Worm (Caenorhabditis elegans): ENCODE measurements around the gene T11G6.4.

Gene T11G6.4

DNA sequence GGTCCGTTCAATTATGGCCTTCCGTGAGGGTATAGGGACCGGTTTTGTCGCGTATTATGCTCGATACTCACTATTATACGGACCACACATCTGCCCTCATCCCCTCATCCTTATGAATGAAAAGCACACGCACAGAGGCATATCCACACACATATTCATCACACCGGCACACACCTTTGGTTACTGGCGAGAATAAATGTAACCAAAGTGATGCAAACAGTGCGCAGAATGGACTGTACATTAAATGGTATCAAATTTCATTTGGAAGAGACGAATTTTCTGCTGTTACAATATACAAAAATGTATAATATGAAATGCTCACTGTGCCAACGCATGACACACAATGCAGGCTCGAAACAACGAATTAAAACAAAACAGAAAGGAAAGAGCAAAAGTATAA is 17.9 kb upstream of the T11G6.4 start:
- TF ChIP-seq unc-62 (GFP tag; optimal IDR thresholded peaks at IDR 0.05): no peak

DNA sequence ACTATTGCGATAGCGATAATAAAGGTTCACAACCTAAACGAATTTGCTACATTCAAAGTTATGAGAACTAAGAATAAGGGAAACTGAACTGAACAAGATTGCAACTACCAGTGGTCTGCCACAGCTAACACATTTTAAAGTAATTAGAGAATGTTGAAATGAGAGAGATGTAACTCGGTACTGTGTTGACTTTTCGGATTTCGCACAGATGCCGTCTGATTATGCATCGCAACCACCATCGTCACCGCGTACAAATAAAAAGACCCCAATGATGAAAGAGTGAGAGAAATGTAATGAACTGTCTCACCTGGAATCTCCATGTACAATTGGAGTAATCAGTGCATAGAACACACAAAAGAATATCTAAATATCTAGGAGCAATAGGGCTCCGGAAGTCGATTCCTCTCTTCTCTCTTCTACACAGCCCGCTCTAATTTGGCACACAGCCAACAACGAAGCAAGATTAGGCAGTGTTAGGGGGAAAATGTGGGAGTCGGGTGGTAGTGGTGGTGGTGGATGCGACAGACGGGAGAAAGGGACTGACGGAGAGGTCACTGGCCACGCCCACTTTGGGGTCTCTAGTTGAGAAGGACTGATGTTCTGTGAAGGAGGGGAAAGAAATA is 17.0 kb upstream of the T11G6.4 start, which contains the start of gene F13E9.11:
F13E9.11 (minus strand) TSS at position 507 of the 623 bp plus-strand sequence.
- TF ChIP-seq unc-62 (GFP tag; optimal IDR thresholded peaks at IDR 0.05): no peak

DNA sequence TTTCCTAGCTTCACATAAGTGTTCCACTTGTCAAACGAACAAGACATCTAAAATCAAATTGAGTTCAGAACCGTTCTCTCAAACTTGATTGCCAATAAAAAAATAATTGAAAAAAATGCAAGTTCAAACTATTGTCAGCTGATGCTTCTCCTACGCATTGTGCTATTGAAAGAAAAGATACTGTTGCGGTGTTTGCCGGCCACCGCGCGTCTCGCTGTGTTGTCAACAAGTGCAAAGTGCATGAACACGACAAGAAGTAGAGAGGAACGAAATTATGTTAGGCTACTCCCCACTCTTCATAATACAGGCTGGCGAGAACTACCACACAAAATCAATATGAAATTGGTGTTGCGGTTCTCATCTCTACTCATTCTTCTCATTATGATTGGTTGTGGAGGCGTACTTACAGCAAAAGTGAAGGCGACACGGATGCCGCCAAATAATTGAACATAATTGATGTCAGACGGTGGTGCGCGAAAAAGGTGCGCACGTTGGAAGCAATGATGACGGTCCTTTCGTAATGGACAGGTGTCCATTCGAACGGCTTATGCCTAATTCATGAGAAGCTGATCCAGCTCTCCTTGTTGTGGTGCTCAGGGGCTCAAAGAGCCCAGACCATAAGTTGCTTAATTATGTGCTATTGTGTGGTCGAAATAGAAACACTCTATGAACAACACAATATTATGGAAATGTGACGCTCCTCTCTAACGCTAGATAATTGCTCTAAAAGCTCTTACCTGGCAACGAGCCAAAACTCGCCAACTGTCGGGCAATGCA is 15.8 kb upstream of the T11G6.4 start:
- TF ChIP-seq unc-62 (GFP tag; optimal IDR thresholded peaks at IDR 0.05): no peak

DNA sequence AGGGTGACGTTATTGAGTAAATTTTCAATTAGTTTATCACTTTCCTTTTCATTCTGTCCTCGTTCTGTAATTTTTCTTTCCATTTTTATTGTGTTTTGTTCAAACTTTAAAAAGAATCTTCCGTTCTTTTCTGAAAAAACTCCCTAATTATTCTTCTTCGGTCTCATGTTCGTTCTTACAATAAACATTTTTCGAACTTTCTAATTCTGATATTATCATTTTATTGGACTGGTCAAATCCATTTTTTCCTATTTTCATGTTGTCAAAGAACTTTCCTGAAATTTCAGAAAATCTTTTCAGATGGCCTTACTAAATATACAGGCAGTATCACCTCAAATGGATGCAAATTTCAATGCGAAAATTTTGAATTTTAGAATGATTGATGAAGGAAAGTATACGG is 12.3 kb upstream of the T11G6.4 start, which contains the start of gene nish-1:
nish-1 (plus strand) TSS at position 301 of the 400 bp plus-strand sequence.
- TF ChIP-seq unc-62 (GFP tag; optimal IDR thresholded peaks at IDR 0.05): no peak

DNA sequence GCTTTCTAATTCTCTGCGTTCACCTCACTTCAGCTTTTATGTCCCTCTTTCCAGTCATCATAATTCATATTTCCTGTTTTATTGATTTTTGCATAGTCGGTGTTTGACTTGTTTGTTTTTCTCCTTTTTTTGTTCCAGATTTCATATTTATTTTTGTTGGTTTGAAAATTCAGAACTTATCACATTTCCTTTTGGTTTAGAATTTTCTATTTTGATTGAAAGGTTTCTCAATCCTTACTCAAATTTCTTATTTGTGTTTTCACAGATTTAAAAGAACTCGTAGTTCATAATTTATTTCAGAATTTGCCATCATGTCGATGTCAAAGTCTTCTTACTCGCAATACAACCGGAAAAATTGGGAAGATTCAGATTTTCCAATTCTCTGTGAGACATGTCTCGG is 9.4 kb upstream of the T11G6.4 start, which contains the start of gene rbm-22:
rbm-22 (plus strand) TSS at position 301 of the 400 bp plus-strand sequence.
- no peak for TF ChIP-seq unc-62 (GFP tag; optimal IDR thresholded peaks at IDR 0.05)

DNA sequence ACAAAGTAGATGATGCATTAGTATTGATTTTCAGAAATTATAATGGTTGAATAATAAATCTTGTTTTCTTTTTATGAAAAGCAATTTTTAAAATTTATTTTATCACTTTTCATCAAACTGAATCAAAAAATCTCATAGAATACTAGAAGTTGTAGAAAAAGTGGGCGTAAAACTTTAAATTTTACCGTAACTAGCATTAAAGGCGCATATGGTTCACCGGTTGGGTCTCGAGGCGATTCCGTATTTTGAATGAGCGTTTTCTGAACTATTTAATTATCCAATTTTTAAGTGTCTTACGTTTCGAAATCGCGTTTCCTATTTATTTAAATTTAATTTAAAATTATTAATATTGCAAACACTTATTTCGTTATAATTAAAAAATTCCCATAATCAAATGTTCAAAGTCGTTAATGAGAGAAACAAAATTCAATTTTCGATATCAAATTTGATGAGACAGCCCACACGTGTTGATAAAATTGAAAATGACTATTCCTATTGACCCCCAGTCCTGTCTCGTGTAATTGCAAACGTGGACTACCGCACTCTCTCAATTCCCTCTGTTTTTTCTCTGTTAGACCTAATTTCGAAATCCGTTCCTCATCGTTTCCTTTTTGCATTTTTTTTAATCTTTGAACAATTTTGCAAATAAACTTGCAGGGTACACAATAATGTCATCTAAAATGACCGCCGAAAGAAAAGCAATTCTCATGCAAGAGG is 6.7 kb upstream of the T11G6.4 start, which contains the start of the genes T11G6.2 and hars-1:
T11G6.2 (minus strand) TSS at position 197 of the 717 bp plus-strand sequence.
hars-1 (plus strand) TSS at position 658 of the 717 bp plus-strand sequence.
- no peak for TF ChIP-seq unc-62 (GFP tag; optimal IDR thresholded peaks at IDR 0.05)

DNA sequence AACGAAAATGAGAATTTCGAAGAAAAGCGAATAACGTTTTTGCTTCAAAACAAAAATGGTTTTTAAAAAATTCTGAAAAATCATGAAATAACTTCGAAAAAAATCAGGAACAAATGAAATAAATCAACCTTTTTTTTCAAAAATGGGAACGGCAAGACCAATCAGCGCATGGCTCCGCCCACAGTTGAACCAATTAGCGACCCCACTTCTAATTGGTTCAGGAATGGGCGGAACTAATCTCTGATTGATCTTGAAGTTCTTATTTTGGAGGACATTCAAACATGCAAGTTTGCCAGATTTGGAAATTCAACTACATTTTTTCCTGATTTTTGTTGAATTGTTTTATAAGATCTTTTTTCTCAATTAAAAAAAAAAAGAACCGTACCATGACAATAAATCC is 4.2 kb upstream of the T11G6.4 start:
- TF ChIP-seq unc-62 (GFP tag; optimal IDR thresholded peaks at IDR 0.05): no peak

DNA sequence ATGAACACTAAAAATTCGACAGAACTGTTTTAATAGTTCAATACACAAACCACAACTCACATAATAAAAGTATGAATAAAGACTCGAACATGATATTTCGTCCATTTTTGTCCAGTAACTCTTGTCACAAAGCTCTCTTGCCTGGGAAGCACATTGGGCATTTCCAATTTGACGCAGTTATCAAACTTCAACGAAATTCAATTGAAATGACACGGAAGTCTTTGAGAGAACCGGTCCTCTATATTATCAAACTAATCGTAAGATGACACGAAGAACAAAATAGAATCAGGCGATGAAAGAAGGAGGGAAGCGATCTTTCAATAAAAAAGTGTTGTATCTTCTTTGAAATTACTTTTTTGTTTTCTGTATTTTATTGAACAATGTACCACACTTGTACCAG is 3.3 kb upstream of the T11G6.4 start, which contains the start of gene T11G6.3:
T11G6.3 (minus strand) TSS at position 189 of the 400 bp plus-strand sequence.
- no peak for TF ChIP-seq unc-62 (GFP tag; optimal IDR thresholded peaks at IDR 0.05)

DNA sequence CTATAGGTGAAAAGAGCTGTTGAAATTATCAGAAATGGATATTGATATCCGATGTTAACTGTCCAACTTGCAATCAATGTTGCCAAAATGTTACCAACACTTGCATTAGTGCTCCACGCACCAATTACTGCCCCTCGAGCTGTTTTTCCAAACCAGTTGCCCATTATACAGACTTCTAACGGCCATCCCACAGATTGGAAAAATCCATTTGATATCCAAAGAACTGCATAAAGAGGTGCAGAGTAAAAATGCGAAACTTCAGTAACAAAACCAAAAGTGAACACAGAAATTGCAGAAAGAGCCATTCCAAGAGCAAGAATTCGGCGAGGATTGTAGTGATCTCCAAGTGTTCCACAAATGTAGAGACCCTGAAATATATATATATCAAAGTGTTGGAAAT is 2.3 kb upstream of the T11G6.4 start:
- TF ChIP-seq unc-62 (GFP tag; optimal IDR thresholded peaks at IDR 0.05): no peak

DNA sequence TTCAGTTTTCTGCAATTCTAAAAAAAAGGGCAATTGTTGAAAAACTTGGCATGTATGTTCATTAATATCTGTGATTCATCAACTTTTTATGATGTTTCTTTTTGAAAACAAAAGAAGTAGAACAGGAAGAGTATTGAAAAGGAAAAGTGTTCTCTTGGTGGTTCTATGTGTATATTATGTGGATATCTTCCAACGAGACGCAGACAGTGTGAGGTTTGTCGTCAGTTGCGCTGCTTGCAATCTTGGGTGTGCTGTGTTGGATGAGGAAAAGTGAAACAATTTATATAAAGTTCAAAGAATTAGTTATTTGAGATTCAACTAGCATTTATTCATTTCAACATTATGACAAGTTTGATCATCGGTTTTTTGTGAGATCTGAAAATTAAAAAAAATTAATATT is 670 bp upstream of the T11G6.4 start:
- no peak for TF ChIP-seq unc-62 (GFP tag; optimal IDR thresholded peaks at IDR 0.05)

DNA sequence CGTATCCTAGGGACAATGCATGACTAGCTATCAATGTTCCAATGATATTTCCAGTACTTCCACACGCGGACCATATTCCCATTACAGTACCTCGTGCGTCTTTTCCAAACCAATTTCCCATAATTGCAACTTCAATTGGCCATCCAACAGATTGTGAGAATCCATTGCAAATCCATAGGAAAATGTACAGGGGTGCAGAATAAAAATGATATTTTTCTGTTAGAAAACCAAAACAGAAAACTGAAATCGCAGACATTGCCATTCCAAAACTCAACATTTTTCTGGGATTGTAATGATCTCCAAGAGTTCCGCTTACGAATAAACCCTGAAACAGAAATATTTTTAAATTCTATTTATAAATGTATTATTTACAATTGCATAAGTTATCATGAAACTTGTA is 597 bp downstream of the T11G6.4 start:
- no peak for TF ChIP-seq unc-62 (GFP tag; optimal IDR thresholded peaks at IDR 0.05)

DNA sequence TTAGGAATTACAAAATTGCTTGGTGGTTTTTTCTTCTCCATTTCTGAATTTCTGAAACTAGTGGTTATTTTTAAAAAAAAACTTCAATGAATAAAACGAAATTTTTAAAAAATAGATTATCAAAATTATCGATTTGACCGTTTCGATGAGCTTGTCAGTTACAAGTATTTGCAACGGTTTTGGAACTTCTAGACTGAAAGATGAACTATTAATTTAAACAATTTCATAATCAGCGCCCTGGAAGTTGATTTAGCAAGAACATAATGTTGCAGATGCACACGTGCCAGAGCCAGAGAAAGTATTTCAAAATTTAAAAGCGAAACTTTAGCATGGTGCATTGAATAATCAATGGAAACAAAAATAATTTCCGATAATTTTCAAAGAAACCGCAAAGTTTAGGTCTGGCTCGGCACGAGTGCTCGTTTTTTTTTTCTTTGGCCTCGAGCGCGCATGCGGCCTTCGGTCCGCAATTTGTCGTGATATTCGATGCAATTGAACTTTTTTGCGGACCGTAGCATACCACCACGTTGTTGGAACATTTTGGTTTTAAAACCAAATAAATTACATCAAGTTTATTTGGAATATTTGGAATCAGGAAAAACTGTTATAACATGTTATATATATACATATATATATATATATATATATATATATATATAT is 8.9 kb downstream of the T11G6.4 start, which contains the start of gene T11G6.5:
T11G6.5 (minus strand) TSS at position 51 of the 660 bp plus-strand sequence.
- TF ChIP-seq unc-62 (GFP tag; optimal IDR thresholded peaks at IDR 0.05): no peak

DNA sequence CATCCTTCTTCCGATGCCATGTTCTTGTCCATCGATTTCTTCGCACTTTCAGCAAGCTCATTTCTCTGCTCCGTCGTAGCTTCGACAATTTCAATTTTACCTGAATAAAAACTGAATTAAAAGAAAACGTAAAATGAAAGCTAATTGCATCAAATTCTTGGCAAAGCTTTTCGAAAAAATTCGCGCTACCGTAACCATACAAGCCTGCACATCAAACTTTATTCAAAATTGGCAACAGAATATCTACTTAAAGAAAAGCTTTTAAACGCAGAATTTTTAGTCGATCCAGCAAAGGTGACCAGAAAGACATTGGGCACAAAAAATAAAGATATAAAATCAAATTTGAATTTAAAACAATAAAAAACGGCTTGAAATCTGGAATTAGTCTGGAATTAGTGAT is 9.5 kb downstream of the T11G6.4 start:
- no peak for TF ChIP-seq unc-62 (GFP tag; optimal IDR thresholded peaks at IDR 0.05)

DNA sequence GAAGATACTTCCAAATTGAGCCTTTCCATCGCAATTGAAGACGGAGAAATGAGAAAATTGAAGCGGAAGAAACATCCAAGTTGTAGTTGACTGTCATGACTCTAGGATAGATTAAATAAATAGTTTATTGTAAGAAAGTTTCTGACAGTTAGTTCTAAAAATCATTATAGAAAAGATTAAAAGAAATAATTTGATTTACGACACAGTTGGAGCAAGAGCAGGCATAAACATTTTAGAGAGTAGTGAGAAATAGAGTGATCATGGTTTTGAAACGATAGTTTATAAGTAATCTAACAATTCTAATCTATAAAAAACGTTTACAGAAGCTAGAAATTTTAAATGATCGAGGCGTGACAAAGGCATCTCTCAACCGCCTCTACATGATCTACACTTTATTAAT is 19.6 kb downstream of the T11G6.4 start, which contains the start of gene best-15:
best-15 (minus strand) TSS at position 101 of the 400 bp plus-strand sequence.
- TF ChIP-seq unc-62 (GFP tag; optimal IDR thresholded peaks at IDR 0.05): no peak

DNA sequence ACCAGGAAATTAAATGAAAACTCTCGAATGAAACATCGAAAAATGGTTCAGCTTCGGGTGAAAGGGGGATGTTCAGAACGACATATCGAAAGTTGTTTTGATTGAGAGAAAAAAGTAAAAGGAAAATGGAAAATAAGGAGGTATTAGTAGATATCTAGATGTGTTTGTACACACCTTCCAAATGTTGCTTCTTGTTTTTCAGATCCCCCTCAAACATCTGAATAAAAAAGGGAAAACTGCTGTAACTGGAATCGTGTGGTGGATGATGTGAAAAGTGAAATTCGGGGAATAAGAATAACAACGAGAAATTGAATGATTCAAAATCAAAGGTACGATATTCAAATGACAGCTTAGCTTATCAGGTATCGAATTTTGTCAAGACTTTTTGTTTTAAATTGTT is 23.7 kb downstream of the T11G6.4 start, which contains the start of gene npax-3:
npax-3 (minus strand) TSS at position 101 of the 400 bp plus-strand sequence.
- TF ChIP-seq unc-62 (GFP tag; optimal IDR thresholded peaks at IDR 0.05): no peak

Data from whole organism, dauer.